Worm (Caenorhabditis elegans) whole organism, L2 larva: Measurements from ENCODE around the gene ZC449.2.

ENCODE experiments used
- C34F6.9 ChIP-seq: fragments of 150-350 bp; optimal IDR thresholded peaks from 2 replicates; lab custom pipeline; 2014; ENCODE audit warnings: missing biosample characterization, missing genetic modification characterization
- F13H6.1 ChIP-seq: sonication (generic microtip); optimal IDR thresholded peaks from 2 replicates; lab custom pipeline; 2016; ENCODE audit warnings: missing genetic modification characterization, missing compliant biosample characterization
- R02D3.7 ChIP-seq: fragments of 150-350 bp; optimal IDR thresholded peaks from 2 replicates; lab custom pipeline; 2014; ENCODE audit warnings: missing biosample characterization, missing genetic modification characterization
- Y55F3AM.14 ChIP-seq: fragments of 200-800 bp; sonication (Bioruptor generic); optimal IDR thresholded peaks from 2 replicates; lab custom pipeline; 2018; ENCODE audit warnings: mild to moderate bottlenecking, missing genetic modification characterization, missing compliant biosample characterization
- ZK546.5 ChIP-seq: sonication (generic microtip); optimal IDR thresholded peaks from 2 replicates; lab custom pipeline; 2017; ENCODE audit warnings: missing biosample characterization, missing genetic modification characterization
- alr-1 ChIP-seq: fragments of 150-350 bp; optimal IDR thresholded peaks from 2 replicates; lab custom pipeline; 2014; ENCODE audit warnings: missing biosample characterization, missing genetic modification characterization
- aly-2 ChIP-seq: fragments of 150-350 bp; optimal IDR thresholded peaks from 2 replicates; lab custom pipeline; 2014; ENCODE audit warnings: missing biosample characterization, missing genetic modification characterization
- ama-1 ChIP-seq: fragments of 150-350 bp; optimal IDR thresholded peaks from 2 replicates; lab custom pipeline; 2018; ENCODE audit warnings: inconsistent platforms
- blmp-1 ChIP-seq: sonication (generic microtip); optimal IDR thresholded peaks from 2 replicates; lab custom pipeline; 2017; ENCODE audit warnings: missing genetic modification characterization, mild to moderate bottlenecking, missing compliant biosample characterization, antibody characterized with exemption, moderate library complexity; ENCODE audit not compliant: insufficient read depth
- ceh-16 ChIP-seq: fragments of 150-350 bp; optimal IDR thresholded peaks from 2 replicates; lab custom pipeline; 2014; ENCODE audit warnings: missing biosample characterization, missing genetic modification characterization
- ceh-82 ChIP-seq: fragments of 150-350 bp; optimal IDR thresholded peaks from 2 replicates; lab custom pipeline; 2014; ENCODE audit warnings: missing biosample characterization, missing genetic modification characterization
- crh-2 ChIP-seq: sonication (generic microtip); optimal IDR thresholded peaks from 2 replicates; lab custom pipeline; 2017; ENCODE audit warnings: missing biosample characterization, missing genetic modification characterization
- dmd-4 ChIP-seq: sonication (generic microtip); optimal IDR thresholded peaks from 2 replicates; lab custom pipeline; 2017; ENCODE audit warnings: missing biosample characterization, missing genetic modification characterization
- egl-27 ChIP-seq: sonication (generic microtip); optimal IDR thresholded peaks from 3 replicates; lab custom pipeline; 2017; ENCODE audit warnings: missing biosample characterization, missing genetic modification reagents, missing genetic modification characterization
- fos-1 ChIP-seq: fragments of 150-350 bp; optimal IDR thresholded peaks from 2 replicates; lab custom pipeline; 2014; ENCODE audit warnings: missing biosample characterization, missing genetic modification characterization
- gmeb-1 ChIP-seq: fragments of 150-350 bp; optimal IDR thresholded peaks from 2 replicates; lab custom pipeline; 2014; ENCODE audit warnings: missing biosample characterization, missing genetic modification characterization
- lin-11 ChIP-seq: fragments of 150-350 bp; sonication (generic microtip); optimal IDR thresholded peaks from 2 replicates; lab custom pipeline; 2014; ENCODE audit warnings: missing biosample characterization, missing genetic modification characterization, inconsistent platforms, mixed read lengths
- lin-13 ChIP-seq: fragments of 150-350 bp; optimal IDR thresholded peaks from 2 replicates; lab custom pipeline; 2014; ENCODE audit warnings: missing biosample characterization, missing genetic modification reagents, missing genetic modification characterization
- mab-5 ChIP-seq: fragments of 150-350 bp; optimal IDR thresholded peaks from 2 replicates; lab custom pipeline; 2014; ENCODE audit warnings: missing biosample characterization, missing genetic modification characterization
- nhr-11 ChIP-seq: fragments of 150-350 bp; optimal IDR thresholded peaks from 2 replicates; lab custom pipeline; 2014; ENCODE audit warnings: missing biosample characterization, missing genetic modification characterization
- nhr-12 ChIP-seq: fragments of 150-350 bp; optimal IDR thresholded peaks from 2 replicates; lab custom pipeline; 2014; ENCODE audit warnings: missing biosample characterization, missing genetic modification characterization
- nhr-129 ChIP-seq: fragments of 150-350 bp; optimal IDR thresholded peaks from 2 replicates; lab custom pipeline; 2014; ENCODE audit warnings: missing biosample characterization, missing genetic modification characterization
- nhr-21 ChIP-seq: fragments of 150-350 bp; optimal IDR thresholded peaks from 2 replicates; lab custom pipeline; 2014; ENCODE audit warnings: missing biosample characterization, missing genetic modification characterization
- nhr-25 ChIP-seq: fragments of 150-350 bp; sonication (generic microtip); optimal IDR thresholded peaks from 3 replicates; lab custom pipeline; 2014; ENCODE audit warnings: missing biosample characterization, missing genetic modification characterization
- nhr-6 ChIP-seq: fragments of 150-350 bp; optimal IDR thresholded peaks from 2 replicates; lab custom pipeline; 2014; ENCODE audit warnings: missing biosample characterization, missing genetic modification characterization
- nhr-77 ChIP-seq: fragments of 150-350 bp; optimal IDR thresholded peaks from 2 replicates; lab custom pipeline; 2014; ENCODE audit warnings: missing biosample characterization, missing genetic modification characterization
- peb-1 ChIP-seq: fragments of 150-350 bp; optimal IDR thresholded peaks from 2 replicates; lab custom pipeline; 2014; ENCODE audit warnings: missing biosample characterization, missing genetic modification characterization
- sem-4 ChIP-seq: fragments of 150-350 bp; optimal IDR thresholded peaks from 2 replicates; lab custom pipeline; 2014; ENCODE audit warnings: missing biosample characterization, missing genetic modification reagents, missing genetic modification characterization
- sma-3 ChIP-seq: sonication (generic microtip); optimal IDR thresholded peaks from 2 replicates; lab custom pipeline; 2016; ENCODE audit warnings: missing genetic modification reagents, missing genetic modification characterization, missing compliant biosample characterization
- snpc-4 ChIP-seq: fragments of 150-350 bp; optimal IDR thresholded peaks from 2 replicates; lab custom pipeline; 2014; ENCODE audit warnings: missing biosample characterization, missing genetic modification characterization
- unc-55 ChIP-seq: fragments of 150-350 bp; sonication (generic microtip); optimal IDR thresholded peaks from 3 replicates; lab custom pipeline; 2014; ENCODE audit warnings: missing biosample characterization, missing genetic modification reagents, missing genetic modification characterization
- unc-62 ChIP-seq: fragments of 150-350 bp; optimal IDR thresholded peaks from 2 replicates; lab custom pipeline; 2014; ENCODE audit warnings: missing biosample characterization, missing genetic modification reagents, missing genetic modification characterization
- ztf-1 ChIP-seq: fragments of 200-800 bp; sonication (Bioruptor generic); conservative IDR thresholded peaks from 2 replicates; pipeline ENCODE4 v1.3.6; 2022; ENCODE audit warnings: missing genetic modification characterization, missing compliant biosample characterization
- ztf-4 ChIP-seq: fragments of 150-350 bp; optimal IDR thresholded peaks from 2 replicates; lab custom pipeline; 2014; ENCODE audit warnings: missing biosample characterization, missing genetic modification characterization

ZC449.2 gene

ce11 chrX:4997548-4998087, 23.5 kb upstream of the ZC449.2 start, which contains the start of gene ZC8.6:
ZC8.6 (minus strand) TSS chrX:4997598.
- TF ChIP-seq nhr-12 (tag; lab: Kevin White, UChicago) = no peak
- no peak for TF ChIP-seq ama-1
- TF ChIP-seq ztf-4 = no peak
- peak; percentile 70 for TF ChIP-seq unc-55 (GFP tag; lab: Kevin White, UChicago)
- peak; percentile 24 for TF ChIP-seq lin-11
- TF ChIP-seq alr-1 (tag; lab: Kevin White, UChicago) = no peak
- TF ChIP-seq fos-1 = peak; percentile 57
- no peak for TF ChIP-seq aly-2 (tag; lab: Kevin White, UChicago)
- TF ChIP-seq nhr-11 (tag; lab: Kevin White, UChicago) = no peak
- TF ChIP-seq C34F6.9 (tag; lab: Kevin White, UChicago) = peak; percentile 62
- no peak for TF ChIP-seq sma-3 (GFP tag; lab: Kevin White, UChicago)
- no peak for TF ChIP-seq nhr-21 (tag; lab: Kevin White, UChicago)
- TF ChIP-seq mab-5 (tag; lab: Kevin White, UChicago) = no peak
- TF ChIP-seq ztf-1 (GFP tag; lab: Robert Waterston, UW) = no peak
- no peak for TF ChIP-seq egl-27
- no peak for TF ChIP-seq Y55F3AM.14 (GFP tag; lab: Kevin White, UChicago)
- TF ChIP-seq nhr-129 (tag; lab: Kevin White, UChicago) = peak; percentile 70
- TF ChIP-seq peb-1 (tag; lab: Kevin White, UChicago) = no peak
- no peak for TF ChIP-seq blmp-1
- TF ChIP-seq F13H6.1 (tag; lab: Kevin White, UChicago) = no peak
- peak; percentile 3 for TF ChIP-seq nhr-25
- TF ChIP-seq unc-62 (GFP tag; lab: Kevin White, UChicago) = no peak
- TF ChIP-seq crh-2 (tag; lab: Kevin White, UChicago) = peak; percentile 29
- no peak for TF ChIP-seq sem-4 (tag; lab: Kevin White, UChicago)
- TF ChIP-seq snpc-4 (tag; lab: Kevin White, UChicago) = no peak
- peak; percentile 20 for TF ChIP-seq gmeb-1
- no peak for TF ChIP-seq lin-13 (GFP tag; lab: Kevin White, UChicago)

DNA sequence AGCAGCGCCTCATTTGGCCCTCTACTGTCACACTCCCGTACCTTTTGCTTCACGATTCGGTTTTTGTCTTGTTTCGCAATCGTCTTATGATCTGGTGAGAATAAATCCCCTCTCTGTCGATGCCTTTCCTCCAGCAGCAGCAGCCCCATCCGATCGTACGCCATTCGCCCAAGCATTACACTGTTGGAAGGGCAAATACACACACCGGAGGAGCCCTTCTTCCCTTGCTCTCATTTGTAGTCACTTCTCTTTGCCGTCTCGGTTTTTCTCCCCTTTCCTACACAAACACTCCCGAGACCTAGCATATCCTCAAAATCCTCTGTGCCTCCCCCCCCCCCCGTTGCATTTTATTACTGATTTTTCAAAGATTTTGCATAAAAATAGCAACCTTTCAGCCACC, 22.2 kb upstream of the ZC449.2 start, which contains the start of gene set-30:
Gene set-30, plus strand, starts transcription at position 396 of the 400 bp plus-strand sequence.
- TF ChIP-seq nhr-129 (tag; lab: Kevin White, UChicago) (peak; percentile 33), alr-1 (tag; lab: Kevin White, UChicago) (no peak)

DNA sequence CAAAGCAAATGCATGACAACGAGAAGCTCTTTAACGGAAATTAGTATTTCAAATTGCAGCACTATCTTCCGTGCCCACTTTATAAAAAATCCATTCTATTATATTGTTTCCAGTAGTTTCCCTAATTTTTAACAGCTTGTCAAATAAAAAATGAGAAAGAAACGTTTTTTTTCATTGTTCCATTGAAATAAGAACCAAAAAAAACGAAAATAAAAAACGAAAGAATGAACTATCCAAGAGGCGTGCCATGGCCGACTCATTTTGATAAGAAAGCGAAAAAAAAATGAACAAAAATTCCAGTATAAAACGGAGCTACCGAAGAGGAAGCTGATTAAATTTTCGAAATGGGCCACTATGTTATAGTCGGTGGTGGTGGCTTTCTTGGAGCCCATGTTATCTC, 16.1 kb upstream of the ZC449.2 start, which contains the start of gene hsd-2:
Gene hsd-2, plus strand, starts transcription at position 301 of the 400 bp plus-strand sequence.
- TF ChIP-seq sma-3 (GFP tag; lab: Kevin White, UChicago) (no peak), ztf-1 (GFP tag; lab: Robert Waterston, UW) (no peak), snpc-4 (tag; lab: Kevin White, UChicago) (no peak), F13H6.1 (tag; lab: Kevin White, UChicago) (no peak), R02D3.7 (tag; lab: Kevin White, UChicago) (no peak), blmp-1 (no peak), nhr-6 (tag; lab: Kevin White, UChicago) (no peak), aly-2 (tag; lab: Kevin White, UChicago) (no peak), Y55F3AM.14 (GFP tag; lab: Kevin White, UChicago) (no peak), ZK546.5 (tag; lab: Kevin White, UChicago) (no peak), nhr-11 (tag; lab: Kevin White, UChicago) (no peak), nhr-77 (tag; lab: Kevin White, UChicago) (no peak), nhr-129 (tag; lab: Kevin White, UChicago) (no peak), unc-55 (GFP tag; lab: Kevin White, UChicago) (no peak), ama-1 (no peak), ceh-82 (tag; lab: Kevin White, UChicago) (no peak), dmd-4 (tag; lab: Kevin White, UChicago) (no peak), ceh-16 (tag; lab: Kevin White, UChicago) (no peak)
- TF ChIP-seq, all 48 proteins: peak for 0

- no peak for TF ChIP-seq blmp-1
- no peak for TF ChIP-seq aly-2 (tag; lab: Kevin White, UChicago)
- no peak for TF ChIP-seq snpc-4 (tag; lab: Kevin White, UChicago)
- TF ChIP-seq fos-1 = peak; percentile 25
- TF ChIP-seq C34F6.9 (tag; lab: Kevin White, UChicago) = no peak
These were observed 14.1 kb upstream of the ZC449.2 start for ce11 chrX:5006972-5007371.
